Worm (Caenorhabditis elegans) whole organism, L4/young adult: ENCODE measurements around the gene dyf-11.

Source experiments
- W03F9.2 ChIP-seq: fragments of 150-350 bp; optimal IDR thresholded peaks from 2 replicates; lab custom pipeline; 2014; ENCODE audit warnings: missing biosample characterization, missing genetic modification characterization
- dao-5 ChIP-seq: sonication (generic microtip); optimal IDR thresholded peaks from 2 replicates; lab custom pipeline; 2016; ENCODE audit warnings: missing genotype, missing genetic modification characterization, moderate library complexity, missing compliant biosample characterization
- him-1 ChIP-seq: sonication (generic microtip); optimal IDR thresholded peaks from 2 replicates; lab custom pipeline; 2016; ENCODE audit warnings: missing genotype, missing genetic modification reagents, missing genetic modification characterization, missing compliant biosample characterization

ce11 chrX:813063-813462, 49.5 kb downstream of the dyf-11 start, which contains the start of gene F25E2.3:
- TF ChIP-seq him-1 = no peak
- no peak for TF ChIP-seq W03F9.2 (tag; lab: Kevin White, UChicago)
- no peak for TF ChIP-seq dao-5 (tag; lab: Kevin White, UChicago)
